Worm (Caenorhabditis elegans): ENCODE data around the gene F47B10.5.

- no peak for TF ChIP-seq fos-1 (tag; optimal IDR thresholded peaks at IDR 0.05)
- no peak for TF ChIP-seq ama-1 (optimal IDR thresholded peaks at IDR 0.05)
- no peak for TF ChIP-seq unc-62 (GFP tag; optimal IDR thresholded peaks at IDR 0.05)
- no peak for TF ChIP-seq nhr-12 (tag; optimal IDR thresholded peaks at IDR 0.05)
- TF ChIP-seq nhr-11 (tag; optimal IDR thresholded peaks at IDR 0.05): no peak
- TF ChIP-seq lsy-2 (tag; optimal IDR thresholded peaks at IDR 0.05): no peak
- TF ChIP-seq elt-3 (tag; optimal IDR thresholded peaks at IDR 0.05): no peak
- TF ChIP-seq elt-1 (tag; optimal IDR thresholded peaks at IDR 0.05): no peak
- no peak for TF ChIP-seq ceh-82 (tag; optimal IDR thresholded peaks at IDR 0.05)
- TF ChIP-seq skn-1 (tag; optimal IDR thresholded peaks at IDR 0.05): no peak
- TF ChIP-seq F13H6.1 (tag; optimal IDR thresholded peaks at IDR 0.05): no peak
- TF ChIP-seq mdl-1 (tag; optimal IDR thresholded peaks at IDR 0.05): no peak
Measured at ce11 chrX:10859211-10859610, 31.1 kb downstream of the F47B10.5 start, which contains the start of gene pgp-5.
